Worm (Caenorhabditis elegans) whole organism, mixed stage, embryonic: ENCODE data around the gene F54D5.2.
A peak's percentile ranks its signal among the peaks of the same experiment; 100 is the strongest.

ENCODE experiments used
- M03D4.4 ChIP-seq: sonication (generic microtip); optimal IDR thresholded peaks from 2 replicates; lab custom pipeline; 2017; ENCODE audit warnings: mild to moderate bottlenecking, missing genetic modification characterization, missing compliant biosample characterization
- bed-3 ChIP-seq: fragments of 200-800 bp; sonication (Bioruptor generic); optimal IDR thresholded peaks from 3 replicates; lab custom pipeline; 2018; ENCODE audit warnings: mild to moderate bottlenecking, missing genetic modification characterization, moderate library complexity, missing compliant biosample characterization
- blmp-1 ChIP-seq: fragments of 150-350 bp; optimal IDR thresholded peaks from 2 replicates; lab custom pipeline; 2014; ENCODE audit warnings: missing biosample characterization, missing genetic modification characterization
- ceh-43 ChIP-seq: fragments of 200-800 bp; sonication (Bioruptor generic); optimal IDR thresholded peaks from 2 replicates; lab custom pipeline; 2018; ENCODE audit warnings: mild to moderate bottlenecking, missing genetic modification characterization, moderate library complexity, missing compliant biosample characterization
- ceh-83 ChIP-seq: fragments of 200-800 bp; sonication (Bioruptor generic); optimal IDR thresholded peaks from 2 replicates; lab custom pipeline; 2018; ENCODE audit warnings: mild to moderate bottlenecking, missing genetic modification characterization, missing compliant biosample characterization
- ces-1 ChIP-seq: fragments of 150-350 bp; optimal IDR thresholded peaks from 2 replicates; lab custom pipeline; 2014; ENCODE audit warnings: missing biosample characterization, missing genetic modification reagents, missing genetic modification characterization
- cnd-1 ChIP-seq: fragments of 200-800 bp; sonication (Bioruptor generic); optimal IDR thresholded peaks from 2 replicates; lab custom pipeline; 2018; ENCODE audit warnings: mild to moderate bottlenecking, missing genetic modification characterization, missing compliant biosample characterization
- drap-1 ChIP-seq: fragments of 200-800 bp; sonication (Bioruptor generic); optimal IDR thresholded peaks from 3 replicates; lab custom pipeline; 2018; ENCODE audit warnings: mild to moderate bottlenecking, missing genetic modification characterization, missing compliant biosample characterization
- elt-1 ChIP-seq: sonication (generic microtip); optimal IDR thresholded peaks from 2 replicates; lab custom pipeline; 2017; ENCODE audit warnings: missing genetic modification characterization, mild to moderate bottlenecking, missing compliant biosample characterization, antibody characterized with exemption, moderate library complexity, borderline replicate concordance; ENCODE audit not compliant: insufficient read depth
- elt-3 ChIP-seq: fragments of 150-350 bp; optimal IDR thresholded peaks from 2 replicates; lab custom pipeline; 2014; ENCODE audit warnings: missing biosample characterization, missing genetic modification characterization
- lin-13 ChIP-seq: fragments of 150-350 bp; optimal IDR thresholded peaks from 2 replicates; lab custom pipeline; 2014; ENCODE audit warnings: missing biosample characterization, missing genetic modification characterization
- lin-32 ChIP-seq: fragments of 200-800 bp; sonication (Bioruptor generic); optimal IDR thresholded peaks from 2 replicates; lab custom pipeline; 2018; ENCODE audit warnings: mild to moderate bottlenecking, missing genetic modification characterization, missing compliant biosample characterization
- lsy-2 ChIP-seq: fragments of 150-350 bp; optimal IDR thresholded peaks from 2 replicates; lab custom pipeline; 2014; ENCODE audit warnings: missing biosample characterization, missing genetic modification characterization
- mab-5 ChIP-seq: fragments of 150-350 bp; optimal IDR thresholded peaks from 2 replicates; lab custom pipeline; 2014; ENCODE audit warnings: missing biosample characterization, missing genetic modification characterization
- mls-2 ChIP-seq: sonication (generic microtip); optimal IDR thresholded peaks from 2 replicates; lab custom pipeline; 2016; ENCODE audit warnings: mild to moderate bottlenecking, missing genetic modification characterization, moderate library complexity, missing compliant biosample characterization
- nhr-12 ChIP-seq: fragments of 150-350 bp; optimal IDR thresholded peaks from 2 replicates; lab custom pipeline; 2014; ENCODE audit warnings: missing biosample characterization, missing genetic modification characterization
- nhr-2 ChIP-seq: fragments of 150-350 bp; optimal IDR thresholded peaks from 2 replicates; lab custom pipeline; 2014; ENCODE audit warnings: missing biosample characterization, missing genetic modification characterization
- nhr-237 ChIP-seq: fragments of 150-350 bp; optimal IDR thresholded peaks from 2 replicates; lab custom pipeline; 2014; ENCODE audit warnings: missing biosample characterization, missing genetic modification characterization
- nhr-28 ChIP-seq: fragments of 150-350 bp; optimal IDR thresholded peaks from 2 replicates; lab custom pipeline; 2014; ENCODE audit warnings: missing biosample characterization, missing genetic modification characterization
- nhr-76 ChIP-seq: sonication (generic microtip); optimal IDR thresholded peaks from 2 replicates; lab custom pipeline; 2017; ENCODE audit warnings: missing biosample characterization, missing genetic modification characterization
- sem-2 ChIP-seq: fragments of 200-800 bp; sonication (Bioruptor generic); optimal IDR thresholded peaks from 2 replicates; lab custom pipeline; 2018; ENCODE audit warnings: mild to moderate bottlenecking, missing genetic modification characterization, missing compliant biosample characterization
- tbx-8 ChIP-seq: fragments of 200-800 bp; sonication (Bioruptor generic); optimal IDR thresholded peaks from 2 replicates; lab custom pipeline; 2018; ENCODE audit warnings: mild to moderate bottlenecking, missing genetic modification characterization, moderate library complexity, missing compliant biosample characterization
- unc-120 ChIP-seq: sonication (generic microtip); optimal IDR thresholded peaks from 2 replicates; lab custom pipeline; 2017; ENCODE audit warnings: missing genetic modification characterization, missing compliant biosample characterization; ENCODE audit not compliant: poor library complexity, severe bottlenecking
- unc-39 ChIP-seq: fragments of 150-350 bp; optimal IDR thresholded peaks from 2 replicates; lab custom pipeline; 2014; ENCODE audit warnings: missing biosample characterization, missing genetic modification characterization
- unc-62 ChIP-seq: fragments of 150-350 bp; optimal IDR thresholded peaks from 2 replicates; lab custom pipeline; 2014; ENCODE audit warnings: missing biosample characterization, missing genetic modification reagents, missing genetic modification characterization
- zip-8 ChIP-seq: fragments of 150-350 bp; optimal IDR thresholded peaks from 2 replicates; lab custom pipeline; 2014; ENCODE audit warnings: missing biosample characterization, missing genetic modification characterization
- ztf-11 ChIP-seq: fragments of 150-350 bp; optimal IDR thresholded peaks from 2 replicates; lab custom pipeline; 2014; ENCODE audit warnings: missing biosample characterization, missing genetic modification characterization

Gene F54D5.2

DNA sequence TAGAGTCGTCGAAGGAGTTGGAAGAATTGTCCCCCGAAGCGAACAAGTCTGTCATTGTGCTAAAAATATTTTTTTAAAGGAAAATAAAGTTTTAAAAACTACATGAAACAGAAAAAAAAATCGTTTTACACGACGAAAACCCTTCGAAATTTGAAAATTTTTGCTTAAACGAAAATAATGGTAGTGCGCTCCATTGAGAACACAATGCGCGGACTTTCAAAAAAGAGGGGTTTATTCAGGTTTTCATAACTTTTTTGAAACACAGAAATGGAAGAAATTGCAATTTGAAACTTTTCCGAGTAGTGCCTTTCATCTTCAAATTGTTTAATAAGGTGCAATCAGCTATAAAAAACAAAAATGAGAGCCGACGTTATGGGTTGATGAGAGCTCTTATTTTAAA, 26.8 kb downstream of the F54D5.2 start, which contains the start of gene npp-5:
npp-5 (minus strand) TSS at position 59 of the 400 bp plus-strand sequence.
- TF ChIP-seq lsy-2 (tag; lab: Kevin White, UChicago) (peak; percentile 27), ztf-11 (no peak)

ce11 chrII:11600711-11601110, 27.7 kb downstream of the F54D5.2 start, which contains the start of gene F07A11.4:
F07A11.4 (plus strand) TSS chrII:11601011.
- TF ChIP-seq unc-120 (tag; lab: Kevin White, UChicago), result peak; percentile 12
- TF ChIP-seq nhr-2 (tag; lab: Kevin White, UChicago), result no peak

DNA sequence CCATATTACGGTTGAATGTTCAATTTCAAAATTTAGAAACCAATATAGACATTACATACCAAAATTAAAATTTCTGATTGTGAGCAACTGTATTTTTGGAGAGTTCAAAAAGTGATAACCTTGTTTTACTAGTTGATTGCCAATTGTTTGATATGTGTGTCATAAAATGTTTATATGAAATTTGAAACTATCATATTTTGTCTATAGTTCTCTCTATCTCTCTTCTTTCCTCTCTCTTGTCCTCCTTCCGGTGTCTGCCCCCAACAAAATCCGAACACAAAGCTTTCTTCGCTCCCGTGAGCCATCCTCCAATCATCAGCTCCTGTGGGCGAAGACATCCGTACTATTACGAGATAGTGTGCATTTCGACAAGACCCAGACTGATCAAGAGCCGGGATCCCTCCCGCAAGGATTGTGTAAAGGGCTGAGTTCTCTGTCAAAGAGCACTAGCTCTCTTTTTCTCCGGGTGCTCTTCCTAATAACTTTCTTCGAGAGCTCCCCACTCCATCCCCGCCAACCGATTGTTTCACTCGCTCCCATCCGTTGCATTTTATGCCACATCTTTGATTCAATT, 29.5 kb downstream of the F54D5.2 start:
- TF ChIP-seq unc-120 (tag; lab: Kevin White, UChicago) (peak; percentile 37), elt-3 (tag; lab: Kevin White, UChicago) (no peak), unc-62 (GFP tag; lab: Kevin White, UChicago) (peak; percentile 4)

- TF ChIP-seq ztf-11 (no peak), nhr-12 (tag; lab: Kevin White, UChicago) (no peak), mls-2 (tag; lab: Kevin White, UChicago) (no peak), lsy-2 (tag; lab: Kevin White, UChicago) (no peak), cnd-1 (tag; lab: Kevin White, UChicago) (no peak), M03D4.4 (tag; lab: Kevin White, UChicago) (no peak), elt-1 (tag; lab: Kevin White, UChicago) (no peak), ceh-43 (GFP tag; lab: Kevin White, UChicago) (no peak)
These were observed 31.6 kb downstream of the F54D5.2 start for ce11 chrII:11604613-11605012.

ce11 chrII:11611462-11611861, 38.5 kb downstream of the F54D5.2 start:
- TF ChIP-seq elt-1 (tag; lab: Kevin White, UChicago) (peak; percentile 67), elt-3 (tag; lab: Kevin White, UChicago) (peak; percentile 26), drap-1 (GFP tag; lab: Kevin White, UChicago) (no peak)

DNA sequence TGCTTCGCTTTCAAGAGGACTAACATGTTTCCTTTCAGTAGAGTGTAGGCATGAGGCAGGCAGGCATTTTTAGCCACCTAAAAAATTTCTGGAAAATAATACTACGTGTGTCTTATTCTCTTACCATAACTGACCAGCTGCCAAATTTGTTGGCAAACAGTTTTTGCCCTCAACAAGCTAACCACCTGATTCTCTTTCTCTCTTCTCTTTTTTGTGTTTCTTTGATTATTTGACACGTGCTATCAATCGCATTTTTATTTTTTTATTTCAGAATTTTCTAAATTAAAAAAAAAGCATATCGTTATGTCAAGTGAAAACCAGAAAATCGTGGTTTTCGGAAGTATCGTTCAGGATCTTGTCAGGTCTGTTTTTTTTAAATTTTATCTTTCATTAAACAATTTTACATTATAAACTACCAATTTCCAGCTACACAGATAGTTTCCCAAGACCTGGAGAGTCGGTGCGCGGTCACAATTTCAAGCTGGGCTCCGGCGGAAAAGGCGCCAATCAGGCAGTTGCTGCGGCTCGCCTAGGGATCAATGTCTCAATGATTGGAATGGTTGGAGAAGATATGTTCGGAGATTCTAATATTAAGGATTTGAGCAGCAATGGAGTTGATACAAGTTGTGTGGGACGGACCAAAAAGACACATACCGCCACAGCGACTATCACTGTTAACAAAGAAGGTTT, 39.2 kb downstream of the F54D5.2 start, which contains the start of gene F07A11.5:
F07A11.5 (plus strand) TSS at position 267 of the 690 bp plus-strand sequence.
- TF ChIP-seq mls-2 (tag; lab: Kevin White, UChicago), result no peak
- no peak for TF ChIP-seq blmp-1 (tag; lab: Kevin White, UChicago)
- TF ChIP-seq zip-8, result no peak
- no peak for TF ChIP-seq drap-1 (GFP tag; lab: Kevin White, UChicago)
- no peak for TF ChIP-seq ceh-83 (GFP tag; lab: Kevin White, UChicago)
- no peak for TF ChIP-seq unc-39
- no peak for TF ChIP-seq bed-3 (GFP tag; lab: Kevin White, UChicago)
- TF ChIP-seq ces-1 (GFP tag; lab: Kevin White, UChicago), result no peak
- TF ChIP-seq unc-120 (tag; lab: Kevin White, UChicago), result no peak
- no peak for TF ChIP-seq ztf-11
- TF ChIP-seq lin-32, result no peak
- TF ChIP-seq tbx-8 (GFP tag; lab: Kevin White, UChicago), result no peak
- no peak for TF ChIP-seq sem-2 (GFP tag; lab: Kevin White, UChicago)
- no peak for TF ChIP-seq M03D4.4 (tag; lab: Kevin White, UChicago)
- no peak for TF ChIP-seq nhr-28 (tag; lab: Kevin White, UChicago)
- no peak for TF ChIP-seq nhr-237 (tag; lab: Kevin White, UChicago)
- no peak for TF ChIP-seq nhr-76 (tag; lab: Kevin White, UChicago)
- no peak for TF ChIP-seq lin-13
- no peak for TF ChIP-seq mab-5 (tag; lab: Kevin White, UChicago)
- TF ChIP-seq unc-62 (GFP tag; lab: Kevin White, UChicago), result no peak
